Worm (Caenorhabditis elegans): ENCODE data around the gene npp-5.

npp-5 gene

ce11 chrII:11599751-11600150, at the start of gene npp-5:
Gene npp-5 (minus strand): TSS chrII:11599809.
- TF ChIP-seq gmeb-1 (tag; optimal IDR thresholded peaks at IDR 0.05) = peak; percentile 93
- peak; percentile 25 for TF ChIP-seq crh-2 (tag; optimal IDR thresholded peaks at IDR 0.05)
- no peak for TF ChIP-seq blmp-1 (tag; optimal IDR thresholded peaks at IDR 0.05; ENCODE audit: insufficient read depth)
- peak in 1 of 2 experiments; percentile 52 for TF ChIP-seq lsy-2 (tag; optimal IDR thresholded peaks at IDR 0.05)
- no peak for TF ChIP-seq ztf-11 (tag; optimal IDR thresholded peaks at IDR 0.05)
- TF ChIP-seq C34F6.9 (tag; optimal IDR thresholded peaks at IDR 0.05) = peak; percentile 50
- TF ChIP-seq unc-55 (GFP tag; optimal IDR thresholded peaks at IDR 0.05) = peak; percentile 75

- TF ChIP-seq unc-39 (tag; optimal IDR thresholded peaks at IDR 0.05) (no peak), ztf-11 (tag; optimal IDR thresholded peaks at IDR 0.05) (no peak), lsy-2 (tag; optimal IDR thresholded peaks at IDR 0.05) (no peak), fos-1 (tag; optimal IDR thresholded peaks at IDR 0.05) (no peak), nhr-12 (tag; optimal IDR thresholded peaks at IDR 0.05) (no peak)
Measured at ce11 chrII:11649239-11649638, 49.6 kb upstream of the npp-5 start.

ce11 chrII:11646874-11647273, 47.3 kb upstream of the npp-5 start:
- no peak for TF ChIP-seq mdl-1 (tag; optimal IDR thresholded peaks at IDR 0.05)
- no peak for TF ChIP-seq ztf-1 (GFP tag; conservative IDR thresholded peaks at IDR 0.05)
- no peak for TF ChIP-seq nhr-10 (tag; optimal IDR thresholded peaks at IDR 0.05)
- no peak for TF ChIP-seq nhr-25 (tag; optimal IDR thresholded peaks at IDR 0.05)
- no peak for TF ChIP-seq F13H6.1 (tag; optimal IDR thresholded peaks at IDR 0.05)
- TF ChIP-seq mab-5 (tag; optimal IDR thresholded peaks at IDR 0.05) = no peak
- TF ChIP-seq fos-1 (tag; optimal IDR thresholded peaks at IDR 0.05) = peak; percentile 79

ce11 chrII:11646276-11646797, 46.7 kb upstream of the npp-5 start, which contains the start of gene ghi-1:
Gene ghi-1 (plus strand): TSS chrII:11646747.
- TF ChIP-seq nhr-21 (tag; optimal IDR thresholded peaks at IDR 0.05) (no peak), lin-11 (tag; optimal IDR thresholded peaks at IDR 0.05) (no peak), nhr-77 (tag; optimal IDR thresholded peaks at IDR 0.05) (no peak), nhr-11 (tag; optimal IDR thresholded peaks at IDR 0.05) (no peak), unc-39 (tag; optimal IDR thresholded peaks at IDR 0.05) (no peak), nhr-23 (tag; optimal IDR thresholded peaks at IDR 0.05) (no peak), nhr-12 (tag; optimal IDR thresholded peaks at IDR 0.05) (no peak), lsy-2 (tag; optimal IDR thresholded peaks at IDR 0.05) (no peak), sem-4 (tag; optimal IDR thresholded peaks at IDR 0.05) (no peak), ztf-4 (tag; optimal IDR thresholded peaks at IDR 0.05) (no peak), crh-2 (tag; optimal IDR thresholded peaks at IDR 0.05) (no peak), fos-1 (tag; optimal IDR thresholded peaks at IDR 0.05) (peak; percentile 54), ceh-16 (tag; optimal IDR thresholded peaks at IDR 0.05) (no peak), dmd-4 (tag; optimal IDR thresholded peaks at IDR 0.05) (no peak), unc-55 (GFP tag; optimal IDR thresholded peaks at IDR 0.05) (no peak), peb-1 (tag; optimal IDR thresholded peaks at IDR 0.05) (no peak), sma-9 (GFP tag; optimal IDR thresholded peaks at IDR 0.05) (peak; percentile 19), sma-9 (tag; optimal IDR thresholded peaks at IDR 0.05) (no peak), F13H6.1 (tag; optimal IDR thresholded peaks at IDR 0.05) (no peak), ceh-82 (tag; optimal IDR thresholded peaks at IDR 0.05) (no peak), sma-3 (GFP tag; optimal IDR thresholded peaks at IDR 0.05) (peak; percentile 8), nhr-25 (tag; optimal IDR thresholded peaks at IDR 0.05) (peak; percentile 11), ztf-1 (GFP tag; conservative IDR thresholded peaks at IDR 0.05) (no peak), mab-5 (tag; optimal IDR thresholded peaks at IDR 0.05) (no peak), C34F6.9 (tag; optimal IDR thresholded peaks at IDR 0.05) (no peak), elt-3 (tag; optimal IDR thresholded peaks at IDR 0.05) (no peak), aly-2 (tag; optimal IDR thresholded peaks at IDR 0.05) (no peak), R02D3.7 (tag; optimal IDR thresholded peaks at IDR 0.05) (no peak), nhr-237 (tag; optimal IDR thresholded peaks at IDR 0.05) (no peak), nhr-6 (tag; optimal IDR thresholded peaks at IDR 0.05) (no peak), gmeb-1 (tag; optimal IDR thresholded peaks at IDR 0.05) (no peak)

- no peak for TF ChIP-seq elt-3 (tag; optimal IDR thresholded peaks at IDR 0.05)
- TF ChIP-seq sma-9 (GFP tag; optimal IDR thresholded peaks at IDR 0.05) = peak; percentile 4
- TF ChIP-seq sma-9 (tag; optimal IDR thresholded peaks at IDR 0.05) = no peak
Measured at ce11 chrII:11645383-11645782, 45.8 kb upstream of the npp-5 start.
